Fruit fly (Drosophila melanogaster) whole organism, embryonic: Measurements from ENCODE around the gene aux.

Experiments
- CG11247 ChIP-seq: fragments of 200-800 bp; sonication (Bioruptor generic); IDR thresholded peaks from 2 replicates; pipeline ENCODE4 v1.3.6; 2022; ENCODE audit warnings: missing biosample characterization, missing genetic modification characterization
- CG12769 ChIP-seq: fragments of 200-800 bp; sonication (Bioruptor generic); optimal IDR thresholded peaks from 2 replicates; lab custom pipeline; 2019; ENCODE audit warnings: missing biosample characterization, mild to moderate bottlenecking, missing genetic modification characterization, moderate library complexity
- CG14667 ChIP-seq: fragments of 200-800 bp; sonication (Bioruptor generic); IDR thresholded peaks from 2 replicates; pipeline ENCODE4 v1.3.6; 2022; ENCODE audit warnings: missing biosample characterization, missing genetic modification characterization
- CG1602 ChIP-seq: fragments of 200-800 bp; sonication (Bioruptor generic); optimal IDR thresholded peaks from 3 replicates; lab custom pipeline; 2016; ENCODE audit warnings: missing biosample characterization, missing genetic modification characterization
- CG17328 ChIP-seq: fragments of 200-800 bp; sonication (Bioruptor generic); IDR thresholded peaks from 2 replicates; pipeline ENCODE4 v1.3.6; 2022; ENCODE audit warnings: missing biosample characterization, missing genetic modification characterization
- CG17359 ChIP-seq: fragments of 200-800 bp; sonication (Bioruptor generic); optimal IDR thresholded peaks from 3 replicates; lab custom pipeline; 2018; ENCODE audit warnings: missing biosample characterization, mild to moderate bottlenecking, missing genetic modification characterization, moderate library complexity
- CG17385 ChIP-seq: fragments of 200-800 bp; sonication (Bioruptor generic); optimal IDR thresholded peaks from 3 replicates; lab custom pipeline; 2018; ENCODE audit warnings: missing biosample characterization, mild to moderate bottlenecking, missing genetic modification characterization
- CG17568 ChIP-seq: fragments of 200-800 bp; sonication (Bioruptor generic); optimal IDR thresholded peaks from 2 replicates; lab custom pipeline; 2018; ENCODE audit warnings: missing biosample characterization, mild to moderate bottlenecking, missing genetic modification characterization, moderate library complexity
- CG17829 ChIP-seq: fragments of 200-800 bp; optimal IDR thresholded peaks from 2 replicates; lab custom pipeline; 2019; ENCODE audit warnings: missing biosample characterization, mild to moderate bottlenecking, missing genetic modification characterization, moderate library complexity
- CG2889 ChIP-seq: fragments of 200-800 bp; sonication (Bioruptor generic); IDR thresholded peaks from 3 replicates; pipeline ENCODE4 v1.3.6; 2022; ENCODE audit warnings: missing biosample characterization, missing genetic modification characterization
- CG3726 ChIP-seq: fragments of 200-800 bp; sonication (Bioruptor generic); IDR thresholded peaks from 3 replicates; pipeline ENCODE4, ENCODE4 v1.3.6; 2022; ENCODE audit warnings: missing biosample characterization, missing genetic modification characterization
- CG6175 ChIP-seq: fragments of 200-800 bp; sonication (Bioruptor generic); IDR thresholded peaks from 3 replicates; pipeline ENCODE4 v1.3.6; 2022; ENCODE audit warnings: missing biosample characterization, missing genetic modification characterization
- CG7928 ChIP-seq: fragments of 200-800 bp; sonication (Bioruptor generic); optimal IDR thresholded peaks from 2 replicates; lab custom pipeline; 2017; ENCODE audit warnings: missing biosample characterization, mild to moderate bottlenecking, missing genetic modification characterization
- CG9876 ChIP-seq: fragments of 200-800 bp; sonication (Bioruptor generic); optimal IDR thresholded peaks from 2 replicates; lab custom pipeline; 2016; ENCODE audit warnings: missing biosample characterization, missing genetic modification characterization
- Dad ChIP-seq: fragments of 200-800 bp; sonication (Bioruptor generic); optimal IDR thresholded peaks from 3 replicates; lab custom pipeline; 2016; ENCODE audit warnings: missing biosample characterization, missing genetic modification characterization
- E2f2 ChIP-seq: fragments of 200-800 bp; sonication (Bioruptor generic); IDR thresholded peaks from 2 replicates; pipeline ENCODE4 v1.3.6; 2022; ENCODE audit warnings: missing biosample characterization, missing genetic modification characterization
- Ets65A ChIP-seq: fragments of 200-800 bp; sonication (Bioruptor generic); peaks from one replicate; lab custom pipeline; 2016; ENCODE audit warnings: missing biosample characterization, missing genetic modification characterization
- Fer1 ChIP-seq: fragments of 200-800 bp; sonication (Bioruptor generic); optimal IDR thresholded peaks from 2 replicates; lab custom pipeline; 2017; ENCODE audit warnings: missing biosample characterization, mild to moderate bottlenecking, missing genetic modification characterization
- HLH54F ChIP-seq: fragments of 200-800 bp; sonication (Bioruptor generic); optimal IDR thresholded peaks from 3 replicates; lab custom pipeline; 2016; ENCODE audit warnings: missing biosample characterization, missing genetic modification characterization
- Hey ChIP-seq: fragments of 200-800 bp; sonication (Bioruptor generic); optimal IDR thresholded peaks from 3 replicates; lab custom pipeline; 2018; ENCODE audit warnings: missing biosample characterization, mild to moderate bottlenecking, missing genetic modification characterization
- Hmx ChIP-seq: fragments of 200-800 bp; sonication (Bioruptor generic); optimal IDR thresholded peaks from 2 replicates; lab custom pipeline; 2016; ENCODE audit warnings: missing biosample characterization, missing genetic modification characterization
- Hr51 ChIP-seq, 2 experiments: fragments of 200-800 bp; sonication (Bioruptor generic); optimal IDR thresholded peaks; 2 replicates in 1 of 2; 3 replicates in 1 of 2; lab custom pipeline; 2016 to 2018; ENCODE audit warnings: missing biosample characterization in 2 of 2, missing genetic modification characterization in 2 of 2, mild to moderate bottlenecking in 1 of 2, moderate library complexity in 1 of 2
- Med ChIP-seq: fragments of 200-800 bp; sonication (Bioruptor generic); peaks from one replicate; lab custom pipeline; 2016; ENCODE audit warnings: missing biosample characterization, missing genetic modification characterization, mild to moderate bottlenecking, inconsistent platforms, moderate library complexity
- Nf-YB ChIP-seq: fragments of 200-800 bp; sonication (Bioruptor generic); optimal IDR thresholded peaks from 3 replicates; lab custom pipeline; 2019; ENCODE audit warnings: missing biosample characterization, mild to moderate bottlenecking, missing genetic modification characterization, moderate library complexity
- Optix ChIP-seq: fragments of 200-800 bp; sonication (Bioruptor generic); IDR thresholded peaks from 3 replicates; pipeline ENCODE4 v1.3.6; 2022; ENCODE audit warnings: missing biosample characterization, missing genetic modification characterization
- Taf1 ChIP-seq: fragments of 200-800 bp; sonication (Bioruptor generic); IDR thresholded peaks from 2 replicates; pipeline ENCODE4 v1.3.6; 2022; ENCODE audit warnings: missing biosample characterization, missing genetic modification characterization
- ara ChIP-seq: fragments of 200-800 bp; sonication (Bioruptor generic); IDR thresholded peaks from 2 replicates; pipeline ENCODE4 v1.3.6; 2022; ENCODE audit warnings: missing biosample characterization, missing genetic modification characterization
- br ChIP-seq: fragments of >200 bp; optimal IDR thresholded peaks from 2 replicates; lab custom pipeline; 2017
- btn ChIP-seq: fragments of 200-800 bp; sonication (Bioruptor generic); optimal IDR thresholded peaks from 2 replicates; lab custom pipeline; 2016; ENCODE audit warnings: missing biosample characterization, missing genetic modification characterization
- da ChIP-seq: fragments of 200-800 bp; sonication (Bioruptor generic); optimal IDR thresholded peaks from 2 replicates; lab custom pipeline; 2016; ENCODE audit warnings: missing biosample characterization, missing genetic modification characterization
- eve ChIP-seq, 2 experiments: fragments of >200 bp; optimal IDR thresholded peaks; 2 replicates each; lab custom pipeline; 2017; ENCODE audit warnings: missing biosample characterization in 2 of 2, missing genetic modification characterization in 2 of 2
- fu2 ChIP-seq: fragments of 200-800 bp; sonication (Bioruptor generic); optimal IDR thresholded peaks from 2 replicates; lab custom pipeline; 2016; ENCODE audit warnings: missing biosample characterization, missing genetic modification characterization
- gem ChIP-seq: fragments of 200-800 bp; sonication (Bioruptor generic); optimal IDR thresholded peaks from 2 replicates; lab custom pipeline; 2019; ENCODE audit warnings: missing biosample characterization, mild to moderate bottlenecking, missing genetic modification characterization, moderate library complexity
- grau ChIP-seq: fragments of 200-800 bp; optimal IDR thresholded peaks from 3 replicates; lab custom pipeline; 2019; ENCODE audit warnings: missing biosample characterization, mild to moderate bottlenecking, missing genetic modification characterization, moderate library complexity
- gsb ChIP-seq: fragments of 200-800 bp; sonication (Bioruptor generic); IDR thresholded peaks from 2 replicates; pipeline ENCODE4 v1.3.6; 2022; ENCODE audit warnings: missing biosample characterization, missing genetic modification characterization
- gsb-n ChIP-seq: fragments of 200-800 bp; sonication (Bioruptor generic); optimal IDR thresholded peaks from 3 replicates; lab custom pipeline; 2018; ENCODE audit warnings: missing biosample characterization, mild to moderate bottlenecking, missing genetic modification characterization
- hkb ChIP-seq, 2 experiments: fragments of 200-800 bp in 1 of 2; fragments of >200 bp in 1 of 2; sonication (Bioruptor generic) in 1 of 2; IDR thresholded peaks in 1 of 2; optimal IDR thresholded peaks in 1 of 2; 2 replicates each; pipeline versions ENCODE4 v1.3.6 to Lab custom; 2017 to 2022; ENCODE audit warnings: missing biosample characterization in 1 of 2, missing genetic modification characterization in 1 of 2
- kah ChIP-seq: fragments of 200-800 bp; sonication (Bioruptor generic); optimal IDR thresholded peaks from 2 replicates; lab custom pipeline; 2018; ENCODE audit warnings: missing biosample characterization, mild to moderate bottlenecking, missing genetic modification characterization
- klu ChIP-seq: fragments of 200-800 bp; sonication (Bioruptor generic); IDR thresholded peaks from 2 replicates; pipeline ENCODE4 v1.3.6; 2022; ENCODE audit warnings: missing biosample characterization, missing genetic modification characterization
- kni ChIP-seq: fragments of 200-800 bp; sonication (Bioruptor generic); optimal IDR thresholded peaks from 3 replicates; lab custom pipeline; 2017; ENCODE audit warnings: mild to moderate bottlenecking, missing biosample characterization, missing genetic modification reagents, missing genetic modification characterization
- p53 ChIP-seq: fragments of 200-800 bp; sonication (Bioruptor generic); optimal IDR thresholded peaks from 2 replicates; lab custom pipeline; 2016; ENCODE audit warnings: missing biosample characterization, missing genetic modification characterization
- pros ChIP-seq: fragments of 200-800 bp; sonication (Bioruptor generic); optimal IDR thresholded peaks from 3 replicates; lab custom pipeline; 2019; ENCODE audit warnings: missing biosample characterization, mild to moderate bottlenecking, missing genetic modification characterization, moderate library complexity
- pzg ChIP-seq: fragments of 200-800 bp; sonication (Bioruptor generic); optimal IDR thresholded peaks from 3 replicates; lab custom pipeline; 2018; ENCODE audit warnings: missing biosample characterization, mild to moderate bottlenecking, missing genetic modification characterization, moderate library complexity
- ranshi ChIP-seq: fragments of 200-800 bp; sonication (Bioruptor generic); IDR thresholded peaks from 2 replicates; pipeline ENCODE4 v1.3.6; 2022; ENCODE audit warnings: missing biosample characterization, missing genetic modification characterization
- sens-2 ChIP-seq: fragments of 200-800 bp; sonication (Bioruptor generic); IDR thresholded peaks from 2 replicates; pipeline ENCODE4 v1.3.6; 2022; ENCODE audit warnings: missing biosample characterization, missing genetic modification characterization
- sisA ChIP-seq: fragments of 200-800 bp; sonication (Bioruptor generic); IDR thresholded peaks from 2 replicates; pipeline ENCODE4 v1.3.6; 2022; ENCODE audit warnings: missing biosample characterization, missing genetic modification characterization
- slbo ChIP-seq: fragments of 200-800 bp; sonication (Bioruptor generic); IDR thresholded peaks from 2 replicates; pipeline ENCODE4 v1.3.6; 2022; ENCODE audit warnings: missing biosample characterization, missing genetic modification characterization
- sug ChIP-seq: fragments of 200-800 bp; optimal IDR thresholded peaks from 2 replicates; lab custom pipeline; 2019; ENCODE audit warnings: missing biosample characterization, mild to moderate bottlenecking, missing genetic modification characterization, moderate library complexity
- vvl ChIP-seq: fragments of 200-800 bp; sonication (Bioruptor generic); IDR thresholded peaks from 2 replicates; pipeline ENCODE4 v1.3.6; 2022; ENCODE audit warnings: missing biosample characterization, missing genetic modification characterization
- zen ChIP-seq: fragments of 200-800 bp; sonication (Bioruptor generic); optimal IDR thresholded peaks from 3 replicates; lab custom pipeline; 2018; ENCODE audit warnings: missing biosample characterization, mild to moderate bottlenecking, missing genetic modification characterization, moderate library complexity

aux gene

DNA sequence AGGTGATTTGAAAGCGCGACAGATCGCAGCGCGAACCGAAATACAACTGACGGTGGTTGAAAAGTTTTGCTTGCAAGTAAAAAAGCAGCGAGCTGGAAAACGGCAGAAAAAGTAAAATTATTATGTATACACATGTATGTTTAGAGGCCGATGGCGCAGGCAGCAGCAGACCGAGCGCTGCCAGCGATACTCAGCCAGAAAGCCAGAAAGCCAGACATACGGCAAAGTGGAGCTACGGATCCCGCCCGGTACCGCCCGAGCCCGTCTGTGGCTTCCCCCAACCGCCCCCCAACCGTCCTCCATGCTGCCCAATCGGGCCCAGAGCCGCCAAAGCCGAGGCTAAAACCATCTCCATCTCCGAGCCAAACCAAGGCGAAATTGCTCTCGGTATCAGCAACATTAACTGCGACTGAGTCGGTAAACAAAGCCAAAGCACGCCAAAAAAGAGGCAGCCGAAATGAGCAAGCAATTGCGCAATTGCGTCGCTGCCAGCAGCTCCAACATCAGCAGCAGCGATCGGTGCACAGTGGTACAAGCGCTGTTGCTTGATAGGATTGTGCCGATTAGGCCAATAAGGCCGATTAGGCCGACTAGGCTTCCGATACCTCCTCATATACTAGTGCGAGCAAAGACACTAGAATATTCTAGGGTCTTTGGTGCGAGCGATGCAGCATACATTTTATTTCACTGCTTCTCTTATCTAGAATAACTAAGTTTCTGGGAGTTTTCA, 3.8 kb downstream of the aux start, which contains the start of gene CG14636 (continued):
- TF ChIP-seq br: no peak
- TF ChIP-seq slbo (GFP tag; lab: Robert Waterston, UW): peak; percentile 82
- TF ChIP-seq CG12769 (tag; lab: Kevin White, UChicago): peak; percentile 71
- TF ChIP-seq gem (tag; lab: Kevin White, UChicago): peak; percentile 76
- TF ChIP-seq klu (GFP tag; lab: Robert Waterston, UW): peak; percentile 68; the same call in 1 of the 2 replicates
- TF ChIP-seq grau (tag; lab: Kevin White, UChicago): peak; percentile 75
- TF ChIP-seq kni: no peak
- TF ChIP-seq E2f2 (GFP tag; lab: Robert Waterston, UW): peak; percentile 60
- TF ChIP-seq sug (tag; lab: Kevin White, UChicago): peak; percentile 72
- TF ChIP-seq CG9876 (GFP tag; lab: Kevin White, UChicago): peak; percentile 49
- no peak for TF ChIP-seq gsb-n (tag; lab: Kevin White, UChicago)
- TF ChIP-seq zen: no peak
- TF ChIP-seq sens-2 (GFP tag; lab: Robert Waterston, UW): no peak
- peak; percentile 73; the same call in 2 of the 3 replicates for TF ChIP-seq Optix (GFP tag; lab: Robert Waterston, UW)
- TF ChIP-seq CG11247: peak; percentile 61
- no peak for TF ChIP-seq CG7928 (GFP tag; lab: Kevin White, UChicago)
- TF ChIP-seq sisA (GFP tag; lab: Robert Waterston, UW): peak; percentile 74
- TF ChIP-seq pzg (GFP tag; lab: Kevin White, UChicago): no peak
- TF ChIP-seq fu2: peak; percentile 61
- TF ChIP-seq CG1602 (GFP tag; lab: Kevin White, UChicago): peak; percentile 46
- TF ChIP-seq Dad (GFP tag; lab: Kevin White, UChicago): peak; percentile 39
- TF ChIP-seq Hr51 (GFP tag; optimal IDR thresholded peaks at IDR 0.05; lab: Kevin White, UChicago): peak in 1 of 2 experiments; percentile 86
- peak; percentile 62 for TF ChIP-seq p53
- TF ChIP-seq vvl (GFP tag; lab: Robert Waterston, UW): peak; percentile 76
- no peak for TF ChIP-seq Hmx (GFP tag; lab: Kevin White, UChicago)
- TF ChIP-seq btn (GFP tag; lab: Kevin White, UChicago): peak; percentile 36
- no peak for TF ChIP-seq Hey (tag; lab: Kevin White, UChicago)
- TF ChIP-seq CG17359 (tag; lab: Kevin White, UChicago): peak; percentile 65
- peak; percentile 54 for TF ChIP-seq CG17328
- no peak for TF ChIP-seq Nf-YB
- TF ChIP-seq da (GFP tag; lab: Kevin White, UChicago): no peak
- no peak for TF ChIP-seq eve (GFP tag; optimal IDR thresholded peaks at IDR 0.05; lab: Kevin White, UChicago)
- TF ChIP-seq CG14667 (GFP tag; lab: Robert Waterston, UW): peak; percentile 70
- TF ChIP-seq CG17829 (tag; lab: Kevin White, UChicago): peak; percentile 25
- TF ChIP-seq ara (GFP tag; lab: Robert Waterston, UW): no peak
- TF ChIP-seq CG17385 (GFP tag; lab: Kevin White, UChicago): peak; percentile 68
- peak; percentile 96 for TF ChIP-seq Med (GFP tag; lab: Kevin White, UChicago)
- TF ChIP-seq Taf1: peak; percentile 35; the same call in 1 of the 2 replicates
- TF ChIP-seq kah (GFP tag; lab: Kevin White, UChicago): peak; percentile 23
- TF ChIP-seq CG2889 (GFP tag; lab: Robert Waterston, UW): no peak
- TF ChIP-seq CG6175 (GFP tag; lab: Robert Waterston, UW): 0 out of 3 replicates have a peak, but pooled peaks have one; percentile 11
- peak; percentile 12 for TF ChIP-seq pros (GFP tag; lab: Kevin White, UChicago)
- peak; percentile 87 for TF ChIP-seq Ets65A (GFP tag; lab: Kevin White, UChicago)
- TF ChIP-seq Fer1 (GFP tag; lab: Kevin White, UChicago): peak; percentile 84
- peak; percentile 67 for TF ChIP-seq gsb
- peak; percentile 66 for TF ChIP-seq HLH54F (GFP tag; lab: Kevin White, UChicago)
- no peak for TF ChIP-seq hkb (optimal IDR thresholded peaks at IDR 0.05; lab: Kevin White, UChicago)
- TF ChIP-seq hkb (GFP tag; IDR thresholded peaks at IDR 0.05; lab: Robert Waterston, UW): peak; percentile 83
- peak; percentile 7 for TF ChIP-seq CG17568 (GFP tag; lab: Kevin White, UChicago)
- TF ChIP-seq CG3726: peak; percentile 77
- peak; percentile 48; the same call in 1 of the 2 replicates for TF ChIP-seq ranshi (GFP tag; lab: Robert Waterston, UW)
